Worm (Caenorhabditis elegans): ENCODE data around the gene srh-222.

- no peak for TF ChIP-seq lin-13 (tag; optimal IDR thresholded peaks at IDR 0.05)
- no peak for TF ChIP-seq unc-62 (GFP tag; optimal IDR thresholded peaks at IDR 0.05)
- TF ChIP-seq hlh-1 (tag; optimal IDR thresholded peaks at IDR 0.05) = no peak
- TF ChIP-seq blmp-1 (tag; optimal IDR thresholded peaks at IDR 0.05) = no peak
- no peak for TF ChIP-seq ztf-11 (tag; optimal IDR thresholded peaks at IDR 0.05)
- TF ChIP-seq ces-1 (GFP tag; optimal IDR thresholded peaks at IDR 0.05) = no peak
These were observed 20.0 kb downstream of the srh-222 start for ce11 chrIV:3999662-4000061.
